Fruit fly (Drosophila melanogaster): ENCODE measurements around the gene gwl.

gwl gene

dm6 chr3R:18721368-18721767 lies 24.8 kb upstream of the gwl start:
- TF ChIP-seq GATAd (GFP tag; optimal IDR thresholded peaks at IDR 0.05) (no peak), OdsH (GFP tag; optimal IDR thresholded peaks at IDR 0.05) (no peak), Jra (GFP tag; optimal IDR thresholded peaks at IDR 0.05) (no peak), br (GFP tag; optimal IDR thresholded peaks at IDR 0.05) (no peak), woc (GFP tag; optimal IDR thresholded peaks at IDR 0.05) (no peak), Mio (GFP tag; optimal IDR thresholded peaks at IDR 0.05) (no peak), usp (GFP tag; optimal IDR thresholded peaks at IDR 0.05) (no peak), Hnf4 (GFP tag; optimal IDR thresholded peaks at IDR 0.05) (no peak), sv (GFP tag; optimal IDR thresholded peaks at IDR 0.05) (no peak), jim (GFP tag; optimal IDR thresholded peaks at IDR 0.05) (no peak), dsf (GFP tag; optimal IDR thresholded peaks at IDR 0.05; ENCODE audit: borderline replicate concordance) (no peak), dmrt93B (GFP tag; optimal IDR thresholded peaks at IDR 0.05) (no peak), Hr78 (GFP tag; optimal IDR thresholded peaks at IDR 0.05) (no peak), Myc (optimal IDR thresholded peaks at IDR 0.05) (no peak), Dif (GFP tag; optimal IDR thresholded peaks at IDR 0.05; ENCODE audit: partially characterized antibody) (no peak), sage (GFP tag; optimal IDR thresholded peaks at IDR 0.05) (no peak), CrebA (GFP tag; optimal IDR thresholded peaks at IDR 0.05; ENCODE audit: borderline replicate concordance) (no peak), foxo (GFP tag; optimal IDR thresholded peaks at IDR 0.05) (no peak), pan (optimal IDR thresholded peaks at IDR 0.05) (no peak)

- TF ChIP-seq Myc (optimal IDR thresholded peaks at IDR 0.05) (no peak), Hr83 (GFP tag; optimal IDR thresholded peaks at IDR 0.05; ENCODE audit: poor library complexity, severe bottlenecking) (no peak), sage (GFP tag; optimal IDR thresholded peaks at IDR 0.05) (no peak), Hr78 (GFP tag; optimal IDR thresholded peaks at IDR 0.05) (no peak), CrebA (GFP tag; optimal IDR thresholded peaks at IDR 0.05; ENCODE audit: borderline replicate concordance) (no peak), Dfd (GFP tag; optimal IDR thresholded peaks at IDR 0.05) (no peak), usp (GFP tag; optimal IDR thresholded peaks at IDR 0.05) (no peak), brk (GFP tag; optimal IDR thresholded peaks at IDR 0.05) (no peak), GATAd (GFP tag; optimal IDR thresholded peaks at IDR 0.05) (no peak), CG9705 (GFP tag; optimal IDR thresholded peaks at IDR 0.05) (no peak), Abd-B (GFP tag; optimal IDR thresholded peaks at IDR 0.05) (no peak), br (GFP tag; optimal IDR thresholded peaks at IDR 0.05) (no peak), sv (GFP tag; optimal IDR thresholded peaks at IDR 0.05) (no peak), Rel (GFP tag; optimal IDR thresholded peaks at IDR 0.05) (no peak), Rel (tag; optimal IDR thresholded peaks at IDR 0.05) (no peak), dsf (GFP tag; optimal IDR thresholded peaks at IDR 0.05; ENCODE audit: borderline replicate concordance) (no peak), CG32264 (GFP tag; optimal IDR thresholded peaks at IDR 0.05) (no peak), Jra (GFP tag; optimal IDR thresholded peaks at IDR 0.05) (no peak)
Observed at dm6 chr3R:18722490-18722889, 23.7 kb upstream of the gwl start, which contains the start of gene CG34283. Gene CG34283 (minus strand): TSS chr3R:18722590.

dm6 chr3R:18726334-18726733 lies 19.8 kb upstream of the gwl start, which contains the start of gene CG7714:
Gene CG7714 (minus strand): TSS chr3R:18726434.
- TF ChIP-seq fru (GFP tag; optimal IDR thresholded peaks at IDR 0.05) (no peak), dl (GFP tag; optimal IDR thresholded peaks at IDR 0.05; ENCODE audit: insufficient read depth in 1 of 2, partially characterized antibody in 2 of 2) (no peak), pan (optimal IDR thresholded peaks at IDR 0.05) (no peak), sv (GFP tag; optimal IDR thresholded peaks at IDR 0.05) (no peak), br (GFP tag; optimal IDR thresholded peaks at IDR 0.05) (no peak), CrebA (GFP tag; optimal IDR thresholded peaks at IDR 0.05; ENCODE audit: borderline replicate concordance) (no peak), lola (GFP tag; optimal IDR thresholded peaks at IDR 0.05) (no peak), brk (GFP tag; optimal IDR thresholded peaks at IDR 0.05) (no peak), CG9705 (GFP tag; optimal IDR thresholded peaks at IDR 0.05) (no peak), Vsx2 (GFP tag; optimal IDR thresholded peaks at IDR 0.05; ENCODE audit: partially characterized antibody) (no peak), usp (GFP tag; optimal IDR thresholded peaks at IDR 0.05) (no peak), jim (GFP tag; optimal IDR thresholded peaks at IDR 0.05) (no peak)

- TF ChIP-seq woc (GFP tag; optimal IDR thresholded peaks at IDR 0.05) (no peak), N (GFP tag; optimal IDR thresholded peaks at IDR 0.05) (no peak), dmrt93B (GFP tag; optimal IDR thresholded peaks at IDR 0.05) (no peak), Dfd (GFP tag; optimal IDR thresholded peaks at IDR 0.05) (no peak), pan (optimal IDR thresholded peaks at IDR 0.05) (no peak), dl (GFP tag; optimal IDR thresholded peaks at IDR 0.05; ENCODE audit: insufficient read depth in 1 of 2, partially characterized antibody in 2 of 2) (no peak), Abd-B (GFP tag; optimal IDR thresholded peaks at IDR 0.05) (no peak), rgr (GFP tag; optimal IDR thresholded peaks at IDR 0.05) (no peak), ey (GFP tag; optimal IDR thresholded peaks at IDR 0.05) (no peak), Myc (optimal IDR thresholded peaks at IDR 0.05) (no peak), CrebA (GFP tag; optimal IDR thresholded peaks at IDR 0.05; ENCODE audit: borderline replicate concordance) (no peak), GATAd (GFP tag; optimal IDR thresholded peaks at IDR 0.05) (no peak), sv (GFP tag; optimal IDR thresholded peaks at IDR 0.05) (no peak)
Observed at dm6 chr3R:18728368-18728767, 17.8 kb upstream of the gwl start, which contains the start of gene CG7715. Gene CG7715 (minus strand): TSS chr3R:18728468.
